Worm (Caenorhabditis elegans) whole organism, L2 larva: ENCODE results near the gene C50E3.5.
A peak's percentile ranks its signal among the peaks of the same experiment; 100 is the strongest.

Experiments
- R02D3.7 ChIP-seq: fragments of 150-350 bp; optimal IDR thresholded peaks from 2 replicates; lab custom pipeline; 2014; ENCODE audit warnings: missing biosample characterization, missing genetic modification characterization
- Y55F3AM.14 ChIP-seq: fragments of 200-800 bp; sonication (Bioruptor generic); optimal IDR thresholded peaks from 2 replicates; lab custom pipeline; 2018; ENCODE audit warnings: mild to moderate bottlenecking, missing genetic modification characterization, missing compliant biosample characterization
- ZK546.5 ChIP-seq: sonication (generic microtip); optimal IDR thresholded peaks from 2 replicates; lab custom pipeline; 2017; ENCODE audit warnings: missing biosample characterization, missing genetic modification characterization
- alr-1 ChIP-seq: fragments of 150-350 bp; optimal IDR thresholded peaks from 2 replicates; lab custom pipeline; 2014; ENCODE audit warnings: missing biosample characterization, missing genetic modification characterization
- ceh-16 ChIP-seq: fragments of 150-350 bp; optimal IDR thresholded peaks from 2 replicates; lab custom pipeline; 2014; ENCODE audit warnings: missing biosample characterization, missing genetic modification characterization
- ceh-82 ChIP-seq: fragments of 150-350 bp; optimal IDR thresholded peaks from 2 replicates; lab custom pipeline; 2014; ENCODE audit warnings: missing biosample characterization, missing genetic modification characterization
- crh-2 ChIP-seq: sonication (generic microtip); optimal IDR thresholded peaks from 2 replicates; lab custom pipeline; 2017; ENCODE audit warnings: missing biosample characterization, missing genetic modification characterization
- dmd-4 ChIP-seq: sonication (generic microtip); optimal IDR thresholded peaks from 2 replicates; lab custom pipeline; 2017; ENCODE audit warnings: missing biosample characterization, missing genetic modification characterization
- egl-27 ChIP-seq: sonication (generic microtip); optimal IDR thresholded peaks from 3 replicates; lab custom pipeline; 2017; ENCODE audit warnings: missing biosample characterization, missing genetic modification reagents, missing genetic modification characterization
- elt-3 ChIP-seq: sonication (generic microtip); optimal IDR thresholded peaks from 2 replicates; lab custom pipeline; 2017; ENCODE audit warnings: missing biosample characterization, missing genetic modification characterization
- gmeb-1 ChIP-seq: fragments of 150-350 bp; optimal IDR thresholded peaks from 2 replicates; lab custom pipeline; 2014; ENCODE audit warnings: missing biosample characterization, missing genetic modification characterization
- lin-13 ChIP-seq: fragments of 150-350 bp; optimal IDR thresholded peaks from 2 replicates; lab custom pipeline; 2014; ENCODE audit warnings: missing biosample characterization, missing genetic modification reagents, missing genetic modification characterization
- lsy-2 ChIP-seq, 2 experiments: fragments of 150-350 bp in 1 of 2; sonication (generic microtip) in 1 of 2; optimal IDR thresholded peaks; 2 replicates each; lab custom pipeline; 2014 to 2017; ENCODE audit warnings: missing biosample characterization in 2 of 2, missing genetic modification characterization in 2 of 2
- mab-5 ChIP-seq: fragments of 150-350 bp; optimal IDR thresholded peaks from 2 replicates; lab custom pipeline; 2014; ENCODE audit warnings: missing biosample characterization, missing genetic modification characterization
- mdl-1 ChIP-seq, 2 experiments: fragments of 150-350 bp in 1 of 2; sonication (generic microtip) in 1 of 2; optimal IDR thresholded peaks; 2 replicates each; lab custom pipeline; 2017; ENCODE audit warnings: missing biosample characterization in 2 of 2, missing genetic modification characterization in 2 of 2
- nhr-11 ChIP-seq: fragments of 150-350 bp; optimal IDR thresholded peaks from 2 replicates; lab custom pipeline; 2014; ENCODE audit warnings: missing biosample characterization, missing genetic modification characterization
- nhr-12 ChIP-seq: fragments of 150-350 bp; optimal IDR thresholded peaks from 2 replicates; lab custom pipeline; 2014; ENCODE audit warnings: missing biosample characterization, missing genetic modification characterization
- nhr-129 ChIP-seq: fragments of 150-350 bp; optimal IDR thresholded peaks from 2 replicates; lab custom pipeline; 2014; ENCODE audit warnings: missing biosample characterization, missing genetic modification characterization
- nhr-23 ChIP-seq: fragments of 150-350 bp; optimal IDR thresholded peaks from 2 replicates; lab custom pipeline; 2014; ENCODE audit warnings: missing biosample characterization, missing genetic modification reagents, missing genetic modification characterization
- nhr-237 ChIP-seq: fragments of 150-350 bp; optimal IDR thresholded peaks from 2 replicates; lab custom pipeline; 2014; ENCODE audit warnings: missing biosample characterization, missing genetic modification characterization
- peb-1 ChIP-seq: fragments of 150-350 bp; optimal IDR thresholded peaks from 2 replicates; lab custom pipeline; 2014; ENCODE audit warnings: missing biosample characterization, missing genetic modification characterization
- skn-1 ChIP-seq: sonication (generic microtip); optimal IDR thresholded peaks from 2 replicates; lab custom pipeline; 2017; ENCODE audit warnings: missing biosample characterization, missing genetic modification characterization
- snpc-4 ChIP-seq: fragments of 150-350 bp; optimal IDR thresholded peaks from 2 replicates; lab custom pipeline; 2014; ENCODE audit warnings: missing biosample characterization, missing genetic modification characterization
- unc-55 ChIP-seq: fragments of 150-350 bp; sonication (generic microtip); optimal IDR thresholded peaks from 3 replicates; lab custom pipeline; 2014; ENCODE audit warnings: missing biosample characterization, missing genetic modification reagents, missing genetic modification characterization
- ztf-11 ChIP-seq: sonication (generic microtip); optimal IDR thresholded peaks from 2 replicates; lab custom pipeline; 2017; ENCODE audit warnings: missing biosample characterization, missing genetic modification characterization
- ztf-4 ChIP-seq: fragments of 150-350 bp; optimal IDR thresholded peaks from 2 replicates; lab custom pipeline; 2014; ENCODE audit warnings: missing biosample characterization, missing genetic modification characterization

The C50E3.5 gene

ce11 chrV:7590454-7590853, 2.7 kb downstream of the C50E3.5 start, which contains the start of gene C50E3.6:
Gene C50E3.6 (minus strand): TSS chrV:7590554.
- no peak for TF ChIP-seq egl-27
- no peak for TF ChIP-seq lin-13 (GFP tag; lab: Kevin White, UChicago)
- no peak for TF ChIP-seq nhr-237 (tag; lab: Kevin White, UChicago)

ce11 chrV:7595132-7595531, 7.3 kb downstream of the C50E3.5 start:
- TF ChIP-seq ceh-16 (tag; lab: Kevin White, UChicago), result no peak
- TF ChIP-seq snpc-4 (tag; lab: Kevin White, UChicago), result peak; percentile 24

ce11 chrV:7598269-7598668, 10.5 kb downstream of the C50E3.5 start, which contains the start of gene C50E3.7:
Gene C50E3.7 (minus strand): TSS chrV:7598369.
- TF ChIP-seq dmd-4 (tag; lab: Kevin White, UChicago) (no peak), Y55F3AM.14 (GFP tag; lab: Kevin White, UChicago) (no peak), ceh-82 (tag; lab: Kevin White, UChicago) (no peak), ceh-16 (tag; lab: Kevin White, UChicago) (no peak), alr-1 (tag; lab: Kevin White, UChicago) (no peak), ztf-11 (tag; lab: Kevin White, UChicago) (no peak), skn-1 (tag; lab: Kevin White, UChicago) (no peak), mab-5 (no peak)

ce11 chrV:7600149-7600548, 12.4 kb downstream of the C50E3.5 start, which contains the start of gene C50E3.9:
Gene C50E3.9 (minus strand): TSS chrV:7600249.
- no peak for TF ChIP-seq elt-3 (tag; lab: Kevin White, UChicago)
- no peak for TF ChIP-seq gmeb-1
- TF ChIP-seq lsy-2 (tag; optimal IDR thresholded peaks at IDR 0.05; lab: Kevin White, UChicago), result no peak
- no peak for TF ChIP-seq crh-2 (tag; lab: Kevin White, UChicago)
- no peak for TF ChIP-seq mab-5
- TF ChIP-seq R02D3.7 (tag; lab: Kevin White, UChicago), result no peak

- no peak for TF ChIP-seq R02D3.7 (tag; lab: Kevin White, UChicago)
- no peak for TF ChIP-seq nhr-12 (tag; lab: Kevin White, UChicago)
- no peak for TF ChIP-seq ztf-4
- TF ChIP-seq crh-2 (tag; lab: Kevin White, UChicago), result no peak
- no peak for TF ChIP-seq egl-27
These were observed 13.6 kb downstream of the C50E3.5 start, which contains the start of gene scl-26 for ce11 chrV:7601443-7601842. Gene scl-26 (minus strand): TSS chrV:7601543.

ce11 chrV:7603404-7603803, 15.6 kb downstream of the C50E3.5 start, which contains the start of gene C50E3.11:
Gene C50E3.11 (minus strand): TSS chrV:7603486.
- TF ChIP-seq peb-1 (tag; lab: Kevin White, UChicago) (no peak), R02D3.7 (tag; lab: Kevin White, UChicago) (no peak), nhr-129 (tag; lab: Kevin White, UChicago) (no peak), ZK546.5 (tag; lab: Kevin White, UChicago) (no peak)
- TF ChIP-seq, all 48 proteins: peak for 0

ce11 chrV:7604858-7605257, 17.1 kb downstream of the C50E3.5 start, which contains the start of gene clec-213:
Gene clec-213 (plus strand): TSS chrV:7605158.
- TF ChIP-seq nhr-23 (tag; lab: Kevin White, UChicago) (no peak), nhr-129 (tag; lab: Kevin White, UChicago) (no peak), mdl-1 (tag; optimal IDR thresholded peaks at IDR 0.05; lab: Kevin White, UChicago) (no peak), snpc-4 (tag; lab: Kevin White, UChicago) (no peak), unc-55 (GFP tag; lab: Kevin White, UChicago) (no peak)

ce11 chrV:7609698-7610420, 22.1 kb downstream of the C50E3.5 start, which contains the start of the genes folt-3 and clec-214:
Gene folt-3 (minus strand): TSS chrV:7609748.
Gene clec-214 (plus strand): TSS chrV:7610370.
- TF ChIP-seq nhr-11 (tag; lab: Kevin White, UChicago), result no peak
